Fruit fly (Drosophila melanogaster): Measurements from ENCODE around the gene CG40486.

The CG40486 gene

DNA sequence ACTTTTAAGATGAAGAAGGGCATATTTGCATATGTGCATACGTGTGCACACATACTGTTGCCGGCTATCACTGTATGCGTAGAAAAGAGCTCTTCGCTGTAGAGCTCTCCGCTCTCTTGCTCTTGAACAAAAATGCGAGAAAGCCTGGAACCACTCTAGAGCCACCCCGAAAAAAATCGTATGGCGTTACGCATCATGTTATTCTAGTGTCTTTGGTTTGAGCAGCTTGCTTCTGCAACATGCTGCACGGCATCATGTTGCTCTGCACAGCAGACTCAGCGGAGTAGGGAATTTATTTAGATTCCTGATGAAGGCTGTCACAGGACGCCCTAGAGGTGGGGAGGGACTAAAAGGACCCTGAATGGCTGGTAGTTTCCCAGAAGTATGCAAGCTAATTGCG lies 42.0 kb downstream of the CG40486 start:
- TF ChIP-seq Ets21C (GFP tag; optimal IDR thresholded peaks at IDR 0.05): no peak
